Worm (Caenorhabditis elegans): ENCODE data around the gene oac-6.

oac-6 gene

ce11 chrV:16328849-16329248 is 26.3 kb downstream of the oac-6 start, which contains the start of gene F57G8.7:
Gene F57G8.7, plus strand, starts transcription at chrV:16329149.
- no peak for TF ChIP-seq lin-15B (tag; optimal IDR thresholded peaks at IDR 0.05)
- no peak for TF ChIP-seq tbx-2 (tag; optimal IDR thresholded peaks at IDR 0.05)

- TF ChIP-seq nhr-23 (tag; optimal IDR thresholded peaks at IDR 0.05) (no peak), hmg-11 (tag; optimal IDR thresholded peaks at IDR 0.05) (no peak)
Measured at ce11 chrV:16333412-16333811, 30.9 kb downstream of the oac-6 start, which contains the start of gene srh-167. Gene srh-167, plus strand, starts transcription at chrV:16333712.

- no peak for TF ChIP-seq nhr-25 (tag; optimal IDR thresholded peaks at IDR 0.05)
- no peak for TF ChIP-seq unc-39 (tag; optimal IDR thresholded peaks at IDR 0.05)
- no peak for TF ChIP-seq zag-1 (tag; optimal IDR thresholded peaks at IDR 0.05)
- no peak for TF ChIP-seq nhr-28 (tag; optimal IDR thresholded peaks at IDR 0.05)
- no peak for TF ChIP-seq ceh-9 (tag; optimal IDR thresholded peaks at IDR 0.05)
Measured at ce11 chrV:16336326-16336725, 33.8 kb downstream of the oac-6 start, which contains the start of gene srw-87. Gene srw-87, plus strand, starts transcription at chrV:16336626.

ce11 chrV:16338287-16339092 is 36.0 kb downstream of the oac-6 start, which contains the start of gene slc-9B.2:
Gene slc-9B.2, plus strand, starts transcription at chrV:16339042.
- TF ChIP-seq nfya-1 (tag; optimal IDR thresholded peaks at IDR 0.05; ENCODE audit: insufficient read depth) (peak; percentile 18), elt-2 (tag; optimal IDR thresholded peaks at IDR 0.05) (peak; percentile 66)

ce11 chrV:16341497-16342257 is 39.2 kb downstream of the oac-6 start:
- peak; percentile 25 for TF ChIP-seq elt-2 (tag; optimal IDR thresholded peaks at IDR 0.05)

ce11 chrV:16342258-16342618 is 39.7 kb downstream of the oac-6 start, which contains the start of gene nhr-193:
Gene nhr-193, plus strand, starts transcription at chrV:16342308.
- TF ChIP-seq pha-4 (tag; optimal IDR thresholded peaks at IDR 0.05) (no peak), pqm-1 (tag; optimal IDR thresholded peaks at IDR 0.05) (peak; percentile 88), snpc-4 (tag; optimal IDR thresholded peaks at IDR 0.05) (no peak), nhr-11 (tag; optimal IDR thresholded peaks at IDR 0.05) (no peak), ztf-4 (tag; optimal IDR thresholded peaks at IDR 0.05) (no peak), elt-2 (tag; optimal IDR thresholded peaks at IDR 0.05) (peak; percentile 74), ceh-82 (tag; optimal IDR thresholded peaks at IDR 0.05) (no peak), egl-27 (tag; optimal IDR thresholded peaks at IDR 0.05) (no peak), elt-1 (tag; optimal IDR thresholded peaks at IDR 0.05) (no peak), jun-1 (tag; optimal IDR thresholded peaks at IDR 0.05) (peak; percentile 6), nhr-67 (tag; optimal IDR thresholded peaks at IDR 0.05) (no peak)

- TF ChIP-seq nhr-76 (tag; optimal IDR thresholded peaks at IDR 0.05) (no peak), nhr-25 (tag; optimal IDR thresholded peaks at IDR 0.05) (no peak), daf-12 (tag; optimal IDR thresholded peaks at IDR 0.05) (no peak), sea-2 (GFP tag; optimal IDR thresholded peaks at IDR 0.05) (no peak), nhr-67 (tag; optimal IDR thresholded peaks at IDR 0.05) (no peak), ceh-28 (tag; optimal IDR thresholded peaks at IDR 0.05) (no peak), lsy-12 (tag; optimal IDR thresholded peaks at IDR 0.05) (no peak), fkh-10 (GFP tag; optimal IDR thresholded peaks at IDR 0.05) (no peak), fos-1 (tag; optimal IDR thresholded peaks at IDR 0.05) (no peak), nfya-1 (tag; optimal IDR thresholded peaks at IDR 0.05; ENCODE audit: insufficient read depth) (no peak)
Measured at ce11 chrV:16346406-16347108, 44.0 kb downstream of the oac-6 start, which contains the start of the genes W08G11.5 and W08G11.1. Gene W08G11.5, minus strand, starts transcription at chrV:16346506. Gene W08G11.1, plus strand, starts transcription at chrV:16347058.
